Fruit fly (Drosophila melanogaster) whole organism, embryonic: Measurements from ENCODE around the gene CG15382.

ENCODE experiments used
- Asciz ChIP-seq: fragments of 200-800 bp; sonication (Bioruptor generic); optimal IDR thresholded peaks from 2 replicates; lab custom pipeline; 2017; ENCODE audit warnings: missing biosample characterization, mild to moderate bottlenecking, missing genetic modification characterization, missing genetic modification reagents
- CG11696 ChIP-seq: fragments of 200-800 bp; sonication (Bioruptor generic); IDR thresholded peaks from 2 replicates; pipeline ENCODE4 v1.3.6; 2022; ENCODE audit warnings: missing biosample characterization, missing genetic modification characterization
- CG15479 ChIP-seq: fragments of 200-800 bp; sonication (Bioruptor generic); optimal IDR thresholded peaks from 3 replicates; lab custom pipeline; 2019; ENCODE audit warnings: missing biosample characterization, mild to moderate bottlenecking, missing genetic modification characterization, moderate library complexity
- Dfd ChIP-seq, 2 experiments: fragments of >200 bp; optimal IDR thresholded peaks; 2 replicates each; lab custom pipeline; 2017; ENCODE audit warnings: missing biosample characterization in 2 of 2, missing genetic modification characterization in 2 of 2
- Dref ChIP-seq: fragments of 200-800 bp; sonication (Bioruptor generic); IDR thresholded peaks from 2 replicates; pipeline ENCODE4 v1.3.6; 2022; ENCODE audit warnings: missing biosample characterization, missing genetic modification characterization
- HmgZ ChIP-seq: fragments of 200-800 bp; sonication (Bioruptor generic); optimal IDR thresholded peaks from 2 replicates; lab custom pipeline; 2018; ENCODE audit warnings: missing biosample characterization, mild to moderate bottlenecking, missing genetic modification characterization
- Six4 ChIP-seq: fragments of 200-800 bp; sonication (Bioruptor generic); optimal IDR thresholded peaks from 2 replicates; lab custom pipeline; 2016; ENCODE audit warnings: missing biosample characterization, missing genetic modification characterization
- Usf ChIP-seq: fragments of 200-800 bp; sonication (Bioruptor generic); optimal IDR thresholded peaks from 2 replicates; lab custom pipeline; 2017; ENCODE audit warnings: missing genotype, missing biosample characterization, missing genetic modification characterization
- ro ChIP-seq: fragments of 200-800 bp; sonication (Bioruptor generic); IDR thresholded peaks from 2 replicates; pipeline ENCODE4 v1.3.6; 2022; ENCODE audit warnings: missing biosample characterization, missing genetic modification characterization
- ssp ChIP-seq: fragments of 200-800 bp; sonication (Bioruptor generic); IDR thresholded peaks from 2 replicates; pipeline ENCODE4 v1.3.6; 2022; ENCODE audit warnings: missing biosample characterization, missing genetic modification characterization
- tna ChIP-seq: fragments of 200-800 bp; sonication (Bioruptor generic); IDR thresholded peaks from 2 replicates; pipeline ENCODE4 v1.3.6; 2022; ENCODE audit warnings: missing biosample characterization, missing genetic modification characterization; ENCODE audit not compliant: partially characterized antibody

DNA sequence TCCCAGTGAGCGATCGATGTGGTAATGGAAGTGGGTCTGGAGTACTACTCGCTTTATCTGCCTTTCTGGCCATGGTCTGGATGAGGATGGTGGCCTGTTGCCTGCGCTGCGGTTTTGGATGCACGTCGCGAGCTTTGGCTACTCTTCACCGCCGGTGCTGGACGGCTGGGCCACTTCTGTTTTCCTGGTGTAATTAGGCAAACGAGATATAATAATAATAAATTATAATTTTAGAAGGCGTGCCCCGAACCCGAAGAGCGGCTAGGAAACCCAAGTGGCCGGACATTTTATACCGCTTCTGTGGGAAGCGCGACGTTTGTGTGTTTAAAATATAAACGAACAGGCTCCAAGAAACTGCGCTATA, 43.9 kb downstream of the CG15382 start:
- TF ChIP-seq Asciz (GFP tag; lab: Kevin White, UChicago) (no peak), Usf (no peak), Dref (GFP tag; lab: Robert Waterston, UW) (no peak), HmgZ (no peak), tna (no peak), Six4 (no peak), Dfd (GFP tag; optimal IDR thresholded peaks at IDR 0.05; lab: Kevin White, UChicago) (no peak), ro (GFP tag; lab: Robert Waterston, UW) (no peak), ssp (GFP tag; lab: Robert Waterston, UW) (no peak), CG11696 (GFP tag; lab: Robert Waterston, UW) (no peak), CG15479 (GFP tag; lab: Kevin White, UChicago) (no peak)
